Worm (Caenorhabditis elegans) whole organism, early embryonic: Measurements from ENCODE around the gene F17C11.13.

Source experiments
- B0310.2 ChIP-seq: sonication (generic microtip); optimal IDR thresholded peaks from 2 replicates; lab custom pipeline; 2016; ENCODE audit warnings: mild to moderate bottlenecking, missing genetic modification characterization, missing compliant biosample characterization
- F13C5.2 ChIP-seq: sonication (generic microtip); optimal IDR thresholded peaks from 2 replicates; lab custom pipeline; 2017; ENCODE audit warnings: mild to moderate bottlenecking, missing genetic modification characterization, inconsistent platforms, missing compliant biosample characterization
- aly-1 ChIP-seq: sonication (generic microtip); optimal IDR thresholded peaks from 2 replicates; lab custom pipeline; 2016; ENCODE audit warnings: missing genetic modification characterization, missing compliant biosample characterization
- ama-1 ChIP-seq: fragments of 150-350 bp; optimal IDR thresholded peaks from 2 replicates; lab custom pipeline; 2014
- ceh-13 ChIP-seq: fragments of 200-800 bp; sonication (Bioruptor generic); optimal IDR thresholded peaks from 2 replicates; lab custom pipeline; 2018; ENCODE audit warnings: mild to moderate bottlenecking, missing genetic modification characterization, missing compliant biosample characterization
- ceh-36 ChIP-seq: sonication (generic microtip); optimal IDR thresholded peaks from 2 replicates; lab custom pipeline; 2016; ENCODE audit warnings: missing genetic modification characterization, inconsistent platforms, missing compliant biosample characterization
- ets-7 ChIP-seq: sonication (generic microtip); optimal IDR thresholded peaks from 2 replicates; lab custom pipeline; 2016; ENCODE audit warnings: missing genotype, missing genetic modification characterization, missing compliant biosample characterization
- flt-1 ChIP-seq: fragments of 200-800 bp; sonication (Bioruptor generic); IDR thresholded peaks from 2 replicates; pipeline ENCODE4 v1.3.6; 2022; ENCODE audit warnings: missing genetic modification characterization, missing compliant biosample characterization
- hmbx-1 ChIP-seq: sonication (generic microtip); optimal IDR thresholded peaks from 2 replicates; lab custom pipeline; 2016; ENCODE audit warnings: mild to moderate bottlenecking, missing genetic modification characterization, missing compliant biosample characterization
- hnd-1 ChIP-seq: sonication (generic microtip); optimal IDR thresholded peaks from 2 replicates; lab custom pipeline; 2016; ENCODE audit warnings: missing genetic modification characterization, missing compliant biosample characterization
- pes-1 ChIP-seq: fragments of 200-800 bp; sonication (Bioruptor generic); IDR thresholded peaks from 2 replicates; pipeline ENCODE4 v1.3.6; 2022; ENCODE audit warnings: missing genetic modification reagents, missing genetic modification characterization, missing compliant biosample characterization
- scrt-1 ChIP-seq: fragments of 200-800 bp; sonication (Bioruptor generic); IDR thresholded peaks from 2 replicates; pipeline ENCODE4 v1.3.6; 2022; ENCODE audit warnings: missing genetic modification characterization, missing compliant biosample characterization
- sea-1 ChIP-seq: fragments of 200-800 bp; sonication (Bioruptor generic); conservative IDR thresholded peaks from 2 replicates; pipeline ENCODE4 v1.3.6; 2022; ENCODE audit warnings: missing genetic modification characterization, missing compliant biosample characterization
- tbx-11 ChIP-seq: fragments of 200-800 bp; sonication (Bioruptor generic); IDR thresholded peaks from 2 replicates; pipeline ENCODE4 v1.3.6; 2022; ENCODE audit warnings: missing genetic modification characterization, missing compliant biosample characterization
- tbx-37 ChIP-seq: fragments of 200-800 bp; sonication (Bioruptor generic); conservative IDR thresholded peaks from 2 replicates; pipeline ENCODE4 v1.3.6; 2022; ENCODE audit warnings: missing genetic modification reagents, missing genetic modification characterization, missing compliant biosample characterization
- tra-4 ChIP-seq: sonication (generic microtip); optimal IDR thresholded peaks from 2 replicates; lab custom pipeline; 2017; ENCODE audit warnings: missing genetic modification characterization, missing compliant biosample characterization

The F17C11.13 gene

ce11 chrV:11000650-11001049 is 44.9 kb downstream of the F17C11.13 start, which contains the start of gene isy-1:
isy-1 (minus strand) TSS chrV:11000699.
- peak; percentile 23 for TF ChIP-seq F13C5.2
- no peak for TF ChIP-seq tbx-11

ce11 chrV:11002434-11002833 is 46.7 kb downstream of the F17C11.13 start, which contains the start of gene F53B7.4:
F53B7.4 (minus strand) TSS chrV:11002534.
- TF ChIP-seq scrt-1 (GFP tag; lab: Robert Waterston, UW) (no peak), ceh-13 (GFP tag; lab: Kevin White, UChicago) (no peak), sea-1 (no peak), pes-1 (no peak), hmbx-1 (tag; lab: Kevin White, UChicago) (no peak), B0310.2 (tag; lab: Kevin White, UChicago) (no peak), ets-7 (tag; lab: Kevin White, UChicago) (no peak), aly-1 (no peak), hnd-1 (tag; lab: Kevin White, UChicago) (no peak), flt-1 (GFP tag; lab: Robert Waterston, UW) (no peak), tbx-37 (no peak), F13C5.2 (no peak)

- TF ChIP-seq hnd-1 (tag; lab: Kevin White, UChicago) = no peak
- no peak for TF ChIP-seq tbx-37
- no peak for TF ChIP-seq tra-4 (tag; lab: Kevin White, UChicago)
- TF ChIP-seq scrt-1 (GFP tag; lab: Robert Waterston, UW) = no peak
- TF ChIP-seq tbx-11 = no peak
- TF ChIP-seq ets-7 (tag; lab: Kevin White, UChicago) = no peak
- TF ChIP-seq ceh-36 (tag; lab: Kevin White, UChicago) = no peak
- no peak for TF ChIP-seq ama-1 (lab: Kevin White, UChicago)
- TF ChIP-seq F13C5.2 = no peak
- TF ChIP-seq hmbx-1 (tag; lab: Kevin White, UChicago) = no peak
Measured at ce11 chrV:11004094-11004493, 48.4 kb downstream of the F17C11.13 start.
